Worm (Caenorhabditis elegans): Measurements from ENCODE around the gene F26G1.1.

- TF ChIP-seq attf-5 (GFP tag; optimal IDR thresholded peaks at IDR 0.05) (no peak), mxl-1 (tag; optimal IDR thresholded peaks at IDR 0.05) (no peak), ceh-100 (GFP tag; IDR thresholded peaks at IDR 0.05) (no peak), F52B5.7 (tag; optimal IDR thresholded peaks at IDR 0.05) (no peak)
Observed at ce11 chrII:4755654-4756053, 35.8 kb upstream of the F26G1.1 start.
